Fruit fly (Drosophila melanogaster) whole organism, embryonic: ENCODE data around the gene alien.

ENCODE experiments used
- CG2129 ChIP-seq: fragments of 200-800 bp; sonication (Bioruptor generic); IDR thresholded peaks from 2 replicates; pipeline ENCODE4 v1.3.6; 2022; ENCODE audit warnings: missing biosample characterization, missing genetic modification characterization; ENCODE audit not compliant: partially characterized antibody
- rib ChIP-seq: fragments of 200-800 bp; sonication (Bioruptor generic); IDR thresholded peaks from 2 replicates; pipeline ENCODE4 v1.3.6; 2022; ENCODE audit warnings: missing biosample characterization, missing genetic modification characterization

- TF ChIP-seq CG2129 (no peak), rib (GFP tag; lab: Robert Waterston, UW) (no peak)
These were observed 50.4 kb downstream of the alien start, which contains the start of gene CG46397 for dm6 chr2L:8946718-8947316.
